Fruit fly (Drosophila melanogaster) whole organism, embryonic: ENCODE measurements around the gene CG7906.

Source experiments
- Asciz ChIP-seq: fragments of 200-800 bp; sonication (Bioruptor generic); optimal IDR thresholded peaks from 2 replicates; lab custom pipeline; 2017; ENCODE audit warnings: missing biosample characterization, mild to moderate bottlenecking, missing genetic modification characterization, missing genetic modification reagents
- Blimp-1 ChIP-seq: fragments of 200-800 bp; sonication (Bioruptor generic); optimal IDR thresholded peaks from 3 replicates; lab custom pipeline; 2018; ENCODE audit warnings: missing biosample characterization, missing genetic modification characterization, mild to moderate bottlenecking, moderate library complexity, missing genetic modification reagents
- CG10267 ChIP-seq: fragments of 200-800 bp; sonication (Bioruptor generic); optimal IDR thresholded peaks from 2 replicates; lab custom pipeline; 2018; ENCODE audit warnings: missing biosample characterization, mild to moderate bottlenecking, missing genetic modification characterization, moderate library complexity
- CG10543 ChIP-seq: fragments of 200-800 bp; sonication (Bioruptor generic); optimal IDR thresholded peaks from 3 replicates; lab custom pipeline; 2017; ENCODE audit warnings: missing biosample characterization, mild to moderate bottlenecking, missing genetic modification characterization, moderate library complexity
- CG11504 ChIP-seq: fragments of 200-800 bp; sonication (Bioruptor generic); optimal IDR thresholded peaks from 3 replicates; lab custom pipeline; 2019; ENCODE audit warnings: missing biosample characterization, mild to moderate bottlenecking, missing genetic modification characterization, moderate library complexity
- CG12104 ChIP-seq: fragments of 200-800 bp; sonication (Bioruptor generic); optimal IDR thresholded peaks from 3 replicates; lab custom pipeline; 2016; ENCODE audit warnings: missing biosample characterization, missing genetic modification characterization
- CG12219 ChIP-seq: fragments of 200-800 bp; sonication (Bioruptor generic); optimal IDR thresholded peaks from 3 replicates; lab custom pipeline; 2018; ENCODE audit warnings: missing biosample characterization, mild to moderate bottlenecking, missing genetic modification characterization
- CG12942 ChIP-seq: fragments of 200-800 bp; sonication (Bioruptor generic); optimal IDR thresholded peaks from 3 replicates; lab custom pipeline; 2016; ENCODE audit warnings: missing biosample characterization, missing genetic modification characterization
- CG13424 ChIP-seq: fragments of 200-800 bp; sonication (Bioruptor generic); optimal IDR thresholded peaks from 2 replicates; lab custom pipeline; 2019; ENCODE audit warnings: missing biosample characterization, mild to moderate bottlenecking, missing genetic modification characterization, moderate library complexity
- CG16863 ChIP-seq: fragments of 200-800 bp; sonication (Bioruptor generic); optimal IDR thresholded peaks from 3 replicates; lab custom pipeline; 2016; ENCODE audit warnings: missing biosample characterization, missing genetic modification characterization
- CG18262 ChIP-seq: fragments of 200-800 bp; optimal IDR thresholded peaks from 3 replicates; lab custom pipeline; 2019; ENCODE audit warnings: missing biosample characterization, mild to moderate bottlenecking, missing genetic modification characterization, moderate library complexity
- CG31441 ChIP-seq: fragments of 200-800 bp; sonication (Bioruptor generic); IDR thresholded peaks from 2 replicates; pipeline ENCODE4 v1.3.6; 2022; ENCODE audit warnings: missing biosample characterization, missing genetic modification characterization
- CG6683 ChIP-seq: fragments of 200-800 bp; sonication (Bioruptor generic); optimal IDR thresholded peaks from 2 replicates; lab custom pipeline; 2017; ENCODE audit warnings: missing biosample characterization, mild to moderate bottlenecking, missing genetic modification characterization, missing genetic modification reagents
- CG7271 ChIP-seq: fragments of 200-800 bp; sonication (Bioruptor generic); optimal IDR thresholded peaks from 2 replicates; lab custom pipeline; 2018; ENCODE audit warnings: missing biosample characterization, mild to moderate bottlenecking, missing genetic modification characterization, moderate library complexity
- CG7372 ChIP-seq: fragments of 200-800 bp; sonication (Bioruptor generic); IDR thresholded peaks from 2 replicates; pipeline ENCODE4 v1.3.6; 2022; ENCODE audit warnings: missing biosample characterization, missing genetic modification characterization
- CG7556 ChIP-seq: fragments of 200-800 bp; sonication (Bioruptor generic); optimal IDR thresholded peaks from 2 replicates; lab custom pipeline; 2017; ENCODE audit warnings: missing biosample characterization, mild to moderate bottlenecking, missing genetic modification characterization
- CG7745 ChIP-seq: fragments of 200-800 bp; sonication (Bioruptor generic); optimal IDR thresholded peaks from 2 replicates; lab custom pipeline; 2018; ENCODE audit warnings: missing biosample characterization, mild to moderate bottlenecking, missing genetic modification characterization, moderate library complexity
- CG7839 ChIP-seq: fragments of 200-800 bp; sonication (Bioruptor generic); optimal IDR thresholded peaks from 3 replicates; lab custom pipeline; 2018; ENCODE audit warnings: missing biosample characterization, mild to moderate bottlenecking, missing genetic modification characterization, moderate library complexity
- Drgx ChIP-seq: fragments of 200-800 bp; sonication (Bioruptor generic); IDR thresholded peaks from 2 replicates; pipeline ENCODE4 v1.3.6; 2022; ENCODE audit warnings: missing biosample characterization, missing genetic modification characterization
- Ets65A ChIP-seq: fragments of 200-800 bp; sonication (Bioruptor generic); peaks from one replicate; lab custom pipeline; 2016; ENCODE audit warnings: missing biosample characterization, missing genetic modification characterization
- HLH3B ChIP-seq: fragments of 200-800 bp; sonication (Bioruptor generic); IDR thresholded peaks from 2 replicates; pipeline ENCODE4 v1.3.6; 2022; ENCODE audit warnings: missing biosample characterization, missing genetic modification characterization
- Hr51 ChIP-seq, 2 experiments: fragments of 200-800 bp; sonication (Bioruptor generic); optimal IDR thresholded peaks; 2 replicates in 1 of 2; 3 replicates in 1 of 2; lab custom pipeline; 2016 to 2018; ENCODE audit warnings: missing biosample characterization in 2 of 2, missing genetic modification characterization in 2 of 2, mild to moderate bottlenecking in 1 of 2, moderate library complexity in 1 of 2
- Kr ChIP-seq: fragments of 200-800 bp; sonication (Bioruptor generic); optimal IDR thresholded peaks from 2 replicates; lab custom pipeline; 2017; ENCODE audit warnings: missing biosample characterization, mild to moderate bottlenecking, missing genetic modification characterization
- Oli ChIP-seq: fragments of 200-800 bp; sonication (Bioruptor generic); optimal IDR thresholded peaks from 2 replicates; lab custom pipeline; 2018; ENCODE audit warnings: missing biosample characterization, mild to moderate bottlenecking, missing genetic modification characterization, moderate library complexity
- Usf ChIP-seq: fragments of 200-800 bp; sonication (Bioruptor generic); optimal IDR thresholded peaks from 2 replicates; lab custom pipeline; 2017; ENCODE audit warnings: missing genotype, missing biosample characterization, missing genetic modification characterization
- Xrp1 ChIP-seq: fragments of 200-800 bp; sonication (Bioruptor generic); IDR thresholded peaks from 2 replicates; pipeline ENCODE4 v1.3.6; 2022; ENCODE audit warnings: missing biosample characterization, missing genetic modification characterization
- corto ChIP-seq: fragments of 200-800 bp; sonication (Bioruptor generic); optimal IDR thresholded peaks from 2 replicates; lab custom pipeline; 2016; ENCODE audit warnings: missing biosample characterization, mild to moderate bottlenecking, missing genetic modification characterization, moderate library complexity
- dmrt99B ChIP-seq: fragments of 200-800 bp; sonication (Bioruptor generic); optimal IDR thresholded peaks from 2 replicates; lab custom pipeline; 2018; ENCODE audit warnings: missing biosample characterization, mild to moderate bottlenecking, missing genetic modification characterization, moderate library complexity
- gem ChIP-seq: fragments of 200-800 bp; sonication (Bioruptor generic); optimal IDR thresholded peaks from 2 replicates; lab custom pipeline; 2019; ENCODE audit warnings: missing biosample characterization, mild to moderate bottlenecking, missing genetic modification characterization, moderate library complexity
- ind ChIP-seq: fragments of 200-800 bp; sonication (Bioruptor generic); optimal IDR thresholded peaks from 3 replicates; lab custom pipeline; 2016; ENCODE audit warnings: missing biosample characterization, missing genetic modification characterization
- nmo ChIP-seq: fragments of 200-800 bp; sonication (Bioruptor generic); optimal IDR thresholded peaks from 2 replicates; lab custom pipeline; 2018; ENCODE audit warnings: missing biosample characterization, mild to moderate bottlenecking, missing genetic modification characterization, moderate library complexity
- nom ChIP-seq: fragments of 200-800 bp; sonication (Bioruptor generic); optimal IDR thresholded peaks from 2 replicates; lab custom pipeline; 2017; ENCODE audit warnings: missing biosample characterization, missing genetic modification characterization, mild to moderate bottlenecking, moderate library complexity, missing genetic modification reagents
- pho ChIP-seq: fragments of 200-800 bp; sonication (Bioruptor generic); optimal IDR thresholded peaks from 2 replicates; lab custom pipeline; 2016; ENCODE audit warnings: missing biosample characterization, missing genetic modification characterization
- phol ChIP-seq: fragments of 200-800 bp; sonication (Bioruptor generic); optimal IDR thresholded peaks from 3 replicates; lab custom pipeline; 2018; ENCODE audit warnings: missing biosample characterization, mild to moderate bottlenecking, missing genetic modification characterization, moderate library complexity
- prd ChIP-seq, 3 experiments: fragments of >200 bp in 2 of 3; fragments of 200-800 bp in 1 of 3; sonication (Bioruptor generic) in 1 of 3; optimal IDR thresholded peaks in 2 of 3; IDR thresholded peaks in 1 of 3; 2 replicates in 2 of 3; 3 replicates in 1 of 3; pipeline versions ENCODE4 v1.3.6 to Lab custom; 2017 to 2022; ENCODE audit warnings: missing biosample characterization in 1 of 3, missing genetic modification characterization in 1 of 3
- ranshi ChIP-seq: fragments of 200-800 bp; sonication (Bioruptor generic); IDR thresholded peaks from 2 replicates; pipeline ENCODE4 v1.3.6; 2022; ENCODE audit warnings: missing biosample characterization, missing genetic modification characterization
- sens ChIP-seq: fragments of 200-800 bp; sonication (Bioruptor generic); peaks from one replicate; lab custom pipeline; 2016; ENCODE audit warnings: missing biosample characterization, missing genetic modification characterization
- trem ChIP-seq: fragments of 200-800 bp; optimal IDR thresholded peaks from 3 replicates; lab custom pipeline; 2019; ENCODE audit warnings: missing biosample characterization, mild to moderate bottlenecking, missing genetic modification characterization, moderate library complexity
- zfh1 ChIP-seq: fragments of 200-800 bp; sonication (Bioruptor generic); IDR thresholded peaks from 3 replicates; pipeline ENCODE4 v1.3.6; 2022; ENCODE audit warnings: missing biosample characterization, missing genetic modification characterization

Gene CG7906

dm6 chr3L:14239325-14239724, 2.9 kb downstream of the CG7906 start (continued):
- TF ChIP-seq CG7745 (tag; lab: Kevin White, UChicago) (no peak), ranshi (GFP tag; lab: Robert Waterston, UW) (no peak), HLH3B (no peak), CG7271 (tag; lab: Kevin White, UChicago) (peak; percentile 19), Hr51 (GFP tag; optimal IDR thresholded peaks at IDR 0.05; lab: Kevin White, UChicago) (no peak), Asciz (no peak), CG7556 (GFP tag; lab: Kevin White, UChicago) (no peak), CG6683 (no peak), pho (GFP tag; lab: Kevin White, UChicago) (no peak), Blimp-1 (GFP tag; lab: Kevin White, UChicago) (peak; percentile 18), Kr (GFP tag; lab: Kevin White, UChicago) (no peak)

DNA sequence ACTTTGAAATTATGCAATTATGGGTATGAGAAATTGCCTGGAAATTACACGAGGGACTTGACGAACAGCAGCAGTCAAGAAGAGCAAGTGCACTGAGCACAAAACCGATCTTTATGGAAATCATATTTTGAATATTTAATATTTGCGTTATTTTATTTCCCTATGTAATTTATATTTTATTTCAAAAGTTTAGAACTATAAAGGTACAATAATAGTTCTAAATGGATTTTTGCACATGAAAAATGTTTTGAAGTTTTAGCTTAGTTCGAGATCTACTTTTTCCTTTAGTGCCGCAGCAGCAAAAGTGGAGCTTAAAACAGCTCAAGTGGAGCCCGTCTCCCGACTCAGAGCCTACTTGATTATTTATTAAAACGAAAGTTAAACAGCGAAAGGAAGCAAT, 4.6 kb downstream of the CG7906 start:
- TF ChIP-seq corto (peak; percentile 1), nom (GFP tag; lab: Kevin White, UChicago) (peak; percentile 17), CG12219 (GFP tag; lab: Kevin White, UChicago) (no peak), Asciz (no peak)

DNA sequence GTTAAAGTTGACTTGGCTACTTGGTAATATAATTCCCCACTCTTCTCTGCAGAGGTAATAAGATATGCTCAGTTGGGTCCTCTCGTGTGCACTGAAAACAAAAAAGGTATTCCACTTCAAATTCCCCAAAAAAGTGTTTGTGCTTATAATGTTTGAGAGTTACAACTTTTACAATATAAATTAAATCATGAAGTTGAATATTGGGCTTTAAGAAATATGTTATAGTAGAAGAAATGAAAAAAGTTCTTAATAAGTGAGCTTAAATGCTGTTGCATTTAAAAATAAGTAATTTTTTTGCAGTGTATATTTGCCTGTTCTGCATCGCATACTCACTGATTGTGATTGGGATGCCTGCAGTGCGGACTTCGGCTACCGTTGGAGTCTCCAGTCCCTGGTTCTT, 17.0 kb downstream of the CG7906 start:
- TF ChIP-seq Blimp-1 (GFP tag; lab: Kevin White, UChicago) (peak; percentile 35), CG13424 (peak; percentile 1), CG31441 (GFP tag; lab: Robert Waterston, UW) (0 out of 2 replicates have a peak, but pooled peaks have one; percentile 34), sens (GFP tag; lab: Kevin White, UChicago) (peak; percentile 64), zfh1 (GFP tag; lab: Robert Waterston, UW) (no peak), CG11504 (peak; percentile 23), CG7839 (tag; lab: Kevin White, UChicago) (peak; percentile 10), Drgx (GFP tag; lab: Robert Waterston, UW) (peak; percentile 74), phol (peak; percentile 29), ind (GFP tag; lab: Kevin White, UChicago) (peak; percentile 1), nom (GFP tag; lab: Kevin White, UChicago) (peak; percentile 52), CG16863 (GFP tag; lab: Kevin White, UChicago) (no peak), nmo (GFP tag; lab: Kevin White, UChicago) (peak; percentile 4), CG12104 (GFP tag; lab: Kevin White, UChicago) (no peak), prd (optimal IDR thresholded peaks at IDR 0.05; lab: Kevin White, UChicago) (no peak), prd (GFP tag; IDR thresholded peaks at IDR 0.05; lab: Robert Waterston, UW) (peak; percentile 10; the same call in 1 of the 3 replicates), Xrp1 (GFP tag; lab: Robert Waterston, UW) (peak; percentile 42; the same call in 1 of the 2 replicates), trem (tag; lab: Kevin White, UChicago) (no peak), CG7372 (GFP tag; lab: Robert Waterston, UW) (no peak), CG10543 (GFP tag; lab: Kevin White, UChicago) (no peak), CG18262 (tag; lab: Kevin White, UChicago) (peak; percentile 45), CG12942 (GFP tag; lab: Kevin White, UChicago) (no peak), gem (tag; lab: Kevin White, UChicago) (peak; percentile 25), Usf (GFP tag; lab: Kevin White, UChicago) (no peak), Oli (tag; lab: Kevin White, UChicago) (peak; percentile 3), dmrt99B (tag; lab: Kevin White, UChicago) (peak; percentile 15), CG10267 (tag; lab: Kevin White, UChicago) (no peak), Ets65A (GFP tag; lab: Kevin White, UChicago) (peak; percentile 78)
